Worm (Caenorhabditis elegans): ENCODE results near the gene W04D12.1.

ce11 chrIII:5834053-5834452, 2.7 kb upstream of the W04D12.1 start, which contains the start of gene R12B2.6:
- TF ChIP-seq F49E8.2 (tag; optimal IDR thresholded peaks at IDR 0.05; ENCODE audit: insufficient read depth) (no peak), ccch-3 (GFP tag; optimal IDR thresholded peaks at IDR 0.05) (no peak), unc-62 (GFP tag; optimal IDR thresholded peaks at IDR 0.05) (no peak), let-607 (tag; optimal IDR thresholded peaks at IDR 0.05) (no peak), mes-4 (tag; optimal IDR thresholded peaks at IDR 0.05) (no peak), madf-3 (GFP tag; IDR thresholded peaks at IDR 0.05) (no peak)
